Fruit fly (Drosophila melanogaster) S2 (cell line): Measurements from ENCODE around the gene sina.

Source experiments
- CG8478 ChIP-seq: fragments of >200 bp; optimal IDR thresholded peaks from 2 replicates; lab custom pipeline; 2018
- CTCF ChIP-seq, 2 experiments: fragments of >200 bp; optimal IDR thresholded peaks; 2 replicates each; lab custom pipeline; 2018

dm6 chr3L:16875959-16876358 lies 22.4 kb downstream of the sina start:
- TF ChIP-seq CG8478 (lab: Kevin White, UChicago) (no peak), CTCF (optimal IDR thresholded peaks at IDR 0.05; lab: Kevin White, UChicago) (no peak)
